Fruit fly (Drosophila melanogaster): ENCODE measurements around the gene Nepl15.

Nepl15 gene

dm6 chr3R:22793953-22794352, 28.0 kb upstream of the Nepl15 start (continued):
- TF ChIP-seq CG7963 (GFP tag; IDR thresholded peaks at IDR 0.05; ENCODE audit: partially characterized antibody) (0 out of 3 replicates have a peak, but pooled peaks have one; percentile 25), CG11696 (GFP tag; IDR thresholded peaks at IDR 0.05) (no peak), Dad (GFP tag; optimal IDR thresholded peaks at IDR 0.05) (no peak), CG13123 (GFP tag; optimal IDR thresholded peaks at IDR 0.05) (no peak), row (GFP tag; IDR thresholded peaks at IDR 0.05) (no peak; the same call in 2 of the 3 replicates), CG16813 (GFP tag; IDR thresholded peaks at IDR 0.05; ENCODE audit: partially characterized antibody) (peak; percentile 60), bbx (GFP tag; IDR thresholded peaks at IDR 0.05; ENCODE audit: partially characterized antibody) (peak; percentile 68), CTCF (GFP tag; optimal IDR thresholded peaks at IDR 0.05) (peak; percentile 64), grn (GFP tag; optimal IDR thresholded peaks at IDR 0.05) (peak; percentile 20), Sry-δ (GFP tag; optimal IDR thresholded peaks at IDR 0.05) (no peak), CG12155 (GFP tag; optimal IDR thresholded peaks at IDR 0.05) (no peak), CG16863 (GFP tag; optimal IDR thresholded peaks at IDR 0.05) (no peak), Deaf1 (tag; optimal IDR thresholded peaks at IDR 0.05) (no peak), zen (tag; optimal IDR thresholded peaks at IDR 0.05) (peak; percentile 55), bsh (GFP tag; optimal IDR thresholded peaks at IDR 0.05) (no peak), Fer2 (tag; optimal IDR thresholded peaks at IDR 0.05) (no peak), CG33557 (GFP tag; optimal IDR thresholded peaks at IDR 0.05) (peak; percentile 8), CG17328 (GFP tag; IDR thresholded peaks at IDR 0.05) (no peak), insv (GFP tag; optimal IDR thresholded peaks at IDR 0.05) (no peak), sug (tag; optimal IDR thresholded peaks at IDR 0.05) (no peak), zfh2 (GFP tag; optimal IDR thresholded peaks at IDR 0.05) (no peak), Med (GFP tag) (peak; percentile 75), CG4282 (GFP tag; optimal IDR thresholded peaks at IDR 0.05) (no peak), CG7786 (GFP tag; optimal IDR thresholded peaks at IDR 0.05) (no peak), CG33213 (GFP tag; optimal IDR thresholded peaks at IDR 0.05) (no peak), btn (GFP tag; optimal IDR thresholded peaks at IDR 0.05) (no peak), Xbp1 (GFP tag; optimal IDR thresholded peaks at IDR 0.05) (no peak), ase (GFP tag; IDR thresholded peaks at IDR 0.05) (no peak), Oli (tag; optimal IDR thresholded peaks at IDR 0.05) (no peak), CG8089 (GFP tag; optimal IDR thresholded peaks at IDR 0.05) (no peak), Camta (GFP tag; optimal IDR thresholded peaks at IDR 0.05) (no peak), Tbp (GFP tag; optimal IDR thresholded peaks at IDR 0.05) (peak; percentile 84), Hr78 (GFP tag; optimal IDR thresholded peaks at IDR 0.05) (no peak), HLH4C (GFP tag; IDR thresholded peaks at IDR 0.05; ENCODE audit: partially characterized antibody) (peak; percentile 55; the same call in 1 of the 3 replicates), kni (GFP tag; optimal IDR thresholded peaks at IDR 0.05) (no peak), CG12769 (tag; optimal IDR thresholded peaks at IDR 0.05) (no peak), schlank (tag; optimal IDR thresholded peaks at IDR 0.05) (no peak), CG17568 (GFP tag; optimal IDR thresholded peaks at IDR 0.05) (no peak), CG1233 (GFP tag; optimal IDR thresholded peaks at IDR 0.05) (no peak), amos (GFP tag; IDR thresholded peaks at IDR 0.05; ENCODE audit: partially characterized antibody) (peak; percentile 64; the same call in 1 of the 2 replicates), Dek (tag; optimal IDR thresholded peaks at IDR 0.05) (peak; percentile 64), CG31224 (GFP tag; IDR thresholded peaks at IDR 0.05) (no peak), CG6272 (GFP tag; IDR thresholded peaks at IDR 0.05) (no peak), CG2712 (tag; optimal IDR thresholded peaks at IDR 0.05) (peak; percentile 35), tgo (GFP tag; IDR thresholded peaks at IDR 0.05) (no peak), CG6854 (GFP tag; optimal IDR thresholded peaks at IDR 0.05) (peak; percentile 84), ro (GFP tag; IDR thresholded peaks at IDR 0.05) (no peak), ewg (GFP tag; optimal IDR thresholded peaks at IDR 0.05) (no peak), CG34224 (GFP tag; IDR thresholded peaks at IDR 0.05; ENCODE audit: partially characterized antibody) (no peak), CG4328 (GFP tag; optimal IDR thresholded peaks at IDR 0.05) (no peak)
